Fruit fly (Drosophila melanogaster) whole organism, embryonic: Measurements from ENCODE around the gene Sytbeta.

Experiments used
- ATbp ChIP-seq: fragments of 200-800 bp; sonication (Bioruptor generic); optimal IDR thresholded peaks from 2 replicates; lab custom pipeline; 2017; ENCODE audit warnings: missing biosample characterization, mild to moderate bottlenecking, missing genetic modification characterization, missing genetic modification reagents
- Atf-2 ChIP-seq: fragments of 200-800 bp; sonication (Bioruptor generic); optimal IDR thresholded peaks from 2 replicates; lab custom pipeline; 2016; ENCODE audit warnings: missing biosample characterization, missing genetic modification characterization
- CG1024 ChIP-seq: fragments of 200-800 bp; sonication (Bioruptor generic); IDR thresholded peaks from 2 replicates; pipeline ENCODE4 v1.3.6; 2022; ENCODE audit warnings: missing biosample characterization, missing genetic modification characterization
- CG10321 ChIP-seq: fragments of 200-800 bp; sonication (Bioruptor generic); IDR thresholded peaks from 2 replicates; pipeline ENCODE4 v1.3.6; 2022; ENCODE audit warnings: missing biosample characterization, missing genetic modification characterization
- CG10366 ChIP-seq: fragments of 200-800 bp; sonication (Bioruptor generic); IDR thresholded peaks from 2 replicates; pipeline ENCODE4 v1.3.6; 2022; ENCODE audit warnings: missing biosample characterization, missing genetic modification characterization
- CG12071 ChIP-seq: fragments of 200-800 bp; sonication (Bioruptor generic); optimal IDR thresholded peaks from 3 replicates; lab custom pipeline; 2018; ENCODE audit warnings: missing biosample characterization, mild to moderate bottlenecking, missing genetic modification characterization
- CG12155 ChIP-seq: fragments of 200-800 bp; sonication (Bioruptor generic); optimal IDR thresholded peaks from 3 replicates; lab custom pipeline; 2016; ENCODE audit warnings: missing biosample characterization, missing genetic modification characterization
- CG12236 ChIP-seq: fragments of 200-800 bp; sonication (Bioruptor generic); optimal IDR thresholded peaks from 2 replicates; lab custom pipeline; 2016; ENCODE audit warnings: missing biosample characterization, missing genetic modification characterization
- CG12391 ChIP-seq: fragments of 200-800 bp; sonication (Bioruptor generic); optimal IDR thresholded peaks from 3 replicates; lab custom pipeline; 2018; ENCODE audit warnings: missing biosample characterization, mild to moderate bottlenecking, missing genetic modification characterization, moderate library complexity
- CG13624 ChIP-seq: fragments of 200-800 bp; sonication (Bioruptor generic); optimal IDR thresholded peaks from 2 replicates; lab custom pipeline; 2016; ENCODE audit warnings: missing biosample characterization, missing genetic modification characterization
- CG14710 ChIP-seq: fragments of 200-800 bp; sonication (Bioruptor generic); optimal IDR thresholded peaks from 3 replicates; lab custom pipeline; 2019; ENCODE audit warnings: missing biosample characterization, mild to moderate bottlenecking, missing genetic modification characterization, moderate library complexity
- CG1647 ChIP-seq: fragments of 200-800 bp; sonication (Bioruptor generic); optimal IDR thresholded peaks from 3 replicates; lab custom pipeline; 2016; ENCODE audit warnings: missing biosample characterization, missing genetic modification characterization
- CG16813 ChIP-seq: fragments of 200-800 bp; sonication (Bioruptor generic); IDR thresholded peaks from 3 replicates; pipeline ENCODE4 v1.3.6; 2022; ENCODE audit warnings: missing biosample characterization, missing genetic modification characterization; ENCODE audit not compliant: partially characterized antibody
- CG16815 ChIP-seq: fragments of 200-800 bp; sonication (Bioruptor generic); optimal IDR thresholded peaks from 3 replicates; lab custom pipeline; 2017; ENCODE audit warnings: missing biosample characterization, mild to moderate bottlenecking, missing genetic modification characterization
- CG17328 ChIP-seq: fragments of 200-800 bp; sonication (Bioruptor generic); IDR thresholded peaks from 2 replicates; pipeline ENCODE4 v1.3.6; 2022; ENCODE audit warnings: missing biosample characterization, missing genetic modification characterization
- CG17361 ChIP-seq: fragments of 200-800 bp; sonication (Bioruptor generic); IDR thresholded peaks from 3 replicates; pipeline ENCODE4 v1.3.6; 2022; ENCODE audit warnings: missing biosample characterization, missing genetic modification characterization
- CG17385 ChIP-seq: fragments of 200-800 bp; sonication (Bioruptor generic); optimal IDR thresholded peaks from 3 replicates; lab custom pipeline; 2018; ENCODE audit warnings: missing biosample characterization, mild to moderate bottlenecking, missing genetic modification characterization
- CG18262 ChIP-seq: fragments of 200-800 bp; optimal IDR thresholded peaks from 3 replicates; lab custom pipeline; 2019; ENCODE audit warnings: missing biosample characterization, mild to moderate bottlenecking, missing genetic modification characterization, moderate library complexity
- CG31224 ChIP-seq: fragments of 200-800 bp; sonication (Bioruptor generic); IDR thresholded peaks from 2 replicates; pipeline ENCODE4 v1.3.6; 2022; ENCODE audit warnings: missing biosample characterization, missing genetic modification characterization
- CG4707 ChIP-seq: fragments of 200-800 bp; sonication (Bioruptor generic); optimal IDR thresholded peaks from 2 replicates; lab custom pipeline; 2018; ENCODE audit warnings: missing biosample characterization, mild to moderate bottlenecking, missing genetic modification characterization, moderate library complexity
- CG8359 ChIP-seq: fragments of 200-800 bp; sonication (Bioruptor generic); optimal IDR thresholded peaks from 2 replicates; lab custom pipeline; 2017; ENCODE audit warnings: missing biosample characterization, mild to moderate bottlenecking, missing genetic modification characterization, borderline replicate concordance
- E2f1 ChIP-seq: fragments of 200-800 bp; sonication (Bioruptor generic); IDR thresholded peaks from 2 replicates; pipeline ENCODE4 v1.3.6; 2022; ENCODE audit warnings: missing biosample characterization, missing genetic modification characterization
- Eip74EF ChIP-seq, 2 experiments: fragments of 200-800 bp in 1 of 2; fragments of >200 bp in 1 of 2; sonication (Bioruptor generic) in 1 of 2; optimal IDR thresholded peaks; 2 replicates each; lab custom pipeline; 2017 to 2019; ENCODE audit warnings: missing biosample characterization in 2 of 2, missing genetic modification characterization in 2 of 2, mild to moderate bottlenecking in 1 of 2, moderate library complexity in 1 of 2
- Ets65A ChIP-seq: fragments of 200-800 bp; sonication (Bioruptor generic); peaks from one replicate; lab custom pipeline; 2016; ENCODE audit warnings: missing biosample characterization, missing genetic modification characterization
- Fer1 ChIP-seq: fragments of 200-800 bp; sonication (Bioruptor generic); optimal IDR thresholded peaks from 2 replicates; lab custom pipeline; 2017; ENCODE audit warnings: missing biosample characterization, mild to moderate bottlenecking, missing genetic modification characterization
- HLHmδ ChIP-seq: fragments of 200-800 bp; sonication (Bioruptor generic); optimal IDR thresholded peaks from 2 replicates; lab custom pipeline; 2018; ENCODE audit warnings: missing biosample characterization, mild to moderate bottlenecking, missing genetic modification characterization, moderate library complexity
- Hr78 ChIP-seq, 2 experiments: fragments of 200-800 bp in 1 of 2; fragments of >200 bp in 1 of 2; sonication (Bioruptor generic) in 1 of 2; optimal IDR thresholded peaks; 2 replicates each; lab custom pipeline; 2017 to 2019; ENCODE audit warnings: missing biosample characterization in 2 of 2, missing genetic modification characterization in 2 of 2, mild to moderate bottlenecking in 1 of 2, moderate library complexity in 1 of 2
- Med ChIP-seq: fragments of 200-800 bp; sonication (Bioruptor generic); peaks from one replicate; lab custom pipeline; 2016; ENCODE audit warnings: missing biosample characterization, missing genetic modification characterization, mild to moderate bottlenecking, inconsistent platforms, moderate library complexity
- Opbp ChIP-seq: fragments of 200-800 bp; sonication (Bioruptor generic); IDR thresholded peaks from 3 replicates; pipeline ENCODE4 v1.3.6; 2022; ENCODE audit warnings: missing biosample characterization, missing genetic modification characterization; ENCODE audit not compliant: partially characterized antibody
- Sry-β ChIP-seq: fragments of 200-800 bp; sonication (Bioruptor generic); optimal IDR thresholded peaks from 2 replicates; lab custom pipeline; 2018; ENCODE audit warnings: missing biosample characterization, mild to moderate bottlenecking, missing genetic modification characterization, moderate library complexity
- Ssrp ChIP-seq: fragments of 200-800 bp; sonication (Bioruptor generic); optimal IDR thresholded peaks from 2 replicates; lab custom pipeline; 2018; ENCODE audit warnings: missing biosample characterization, mild to moderate bottlenecking, missing genetic modification characterization, moderate library complexity
- Stat92E ChIP-seq, 3 experiments: fragments of >200 bp in 2 of 3; fragments of 200-800 bp in 1 of 3; sonication (Bioruptor generic) in 1 of 3; optimal IDR thresholded peaks; 2 replicates each; lab custom pipeline; 2017 to 2019; ENCODE audit warnings: missing biosample characterization in 3 of 3, missing genetic modification characterization in 3 of 3, mild to moderate bottlenecking in 1 of 3, moderate library complexity in 1 of 3
- Xbp1 ChIP-seq: fragments of 200-800 bp; sonication (Bioruptor generic); optimal IDR thresholded peaks from 3 replicates; lab custom pipeline; 2016; ENCODE audit warnings: missing biosample characterization, mild to moderate bottlenecking, missing genetic modification characterization
- ato ChIP-seq: fragments of 200-800 bp; sonication (Bioruptor generic); IDR thresholded peaks from 2 replicates; pipeline ENCODE4 v1.3.6; 2022; ENCODE audit warnings: missing biosample characterization, missing genetic modification characterization; ENCODE audit not compliant: partially characterized antibody
- bcd ChIP-seq: fragments of 200-800 bp; sonication (Bioruptor generic); optimal IDR thresholded peaks from 2 replicates; lab custom pipeline; 2017; ENCODE audit warnings: missing biosample characterization, mild to moderate bottlenecking, missing genetic modification characterization
- bsh ChIP-seq, 2 experiments: fragments of 200-800 bp; sonication (Bioruptor generic); optimal IDR thresholded peaks; 2 replicates each; lab custom pipeline; 2017 to 2018; ENCODE audit warnings: mild to moderate bottlenecking in 2 of 2, missing biosample characterization in 2 of 2, missing genetic modification characterization in 2 of 2, moderate library complexity in 1 of 2
- chif ChIP-seq, 2 experiments: fragments of 200-800 bp; sonication (Bioruptor generic); optimal IDR thresholded peaks; 3 replicates each; lab custom pipeline; 2016; ENCODE audit warnings: missing biosample characterization in 2 of 2, missing genetic modification characterization in 2 of 2
- hb ChIP-seq: fragments of 200-800 bp; sonication (Bioruptor generic); IDR thresholded peaks from 3 replicates; pipeline ENCODE4 v1.3.6; 2022; ENCODE audit warnings: missing biosample characterization, missing genetic modification characterization; ENCODE audit not compliant: partially characterized antibody
- lbe ChIP-seq: fragments of 200-800 bp; sonication (Bioruptor generic); optimal IDR thresholded peaks from 2 replicates; lab custom pipeline; 2016; ENCODE audit warnings: missing biosample characterization, mild to moderate bottlenecking, missing genetic modification characterization
- lilli ChIP-seq: fragments of 200-800 bp; sonication (Bioruptor generic); optimal IDR thresholded peaks from 3 replicates; lab custom pipeline; 2016; ENCODE audit warnings: missing biosample characterization, missing genetic modification characterization
- mam ChIP-seq: fragments of 200-800 bp; sonication (Bioruptor generic); optimal IDR thresholded peaks from 3 replicates; lab custom pipeline; 2016; ENCODE audit warnings: missing biosample characterization, missing genetic modification characterization
- unpg ChIP-seq: fragments of 200-800 bp; sonication (Bioruptor generic); optimal IDR thresholded peaks from 3 replicates; lab custom pipeline; 2018; ENCODE audit warnings: missing biosample characterization, mild to moderate bottlenecking, missing genetic modification characterization, moderate library complexity
- z ChIP-seq: fragments of 200-800 bp; sonication (Bioruptor generic); IDR thresholded peaks from 3 replicates; pipeline ENCODE4 v1.3.6; 2022; ENCODE audit warnings: missing biosample characterization, missing genetic modification characterization

Gene Sytbeta

dm6 chr3L:15113257-15113656 is 48.5 kb upstream of the Sytbeta start, which contains the start of gene CG13458 (continued):
- no peak for TF ChIP-seq CG13624 (GFP tag; lab: Kevin White, UChicago)

- TF ChIP-seq Opbp (GFP tag; lab: Robert Waterston, UW) (no peak), CG1024 (GFP tag; lab: Robert Waterston, UW) (no peak), CG18262 (tag; lab: Kevin White, UChicago) (peak; percentile 12), Ets65A (GFP tag; lab: Kevin White, UChicago) (peak; percentile 20), unpg (GFP tag; lab: Kevin White, UChicago) (no peak), Sry-β (GFP tag; lab: Kevin White, UChicago) (peak; percentile 68), CG31224 (GFP tag; lab: Robert Waterston, UW) (no peak), CG12236 (GFP tag; lab: Kevin White, UChicago) (no peak)
These were observed 44.2 kb upstream of the Sytbeta start for dm6 chr3L:15108948-15109347.

dm6 chr3L:15108524-15108923 is 43.7 kb upstream of the Sytbeta start:
- TF ChIP-seq chif (GFP tag; optimal IDR thresholded peaks at IDR 0.05; lab: Kevin White, UChicago) = no peak
- no peak for TF ChIP-seq Stat92E (GFP tag; optimal IDR thresholded peaks at IDR 0.05; lab: Kevin White, UChicago)
- no peak for TF ChIP-seq lbe
- TF ChIP-seq z = peak; percentile 37; the same call in 1 of the 3 replicates

dm6 chr3L:15107776-15108379 is 43.1 kb upstream of the Sytbeta start:
- TF ChIP-seq Xbp1 (GFP tag; lab: Kevin White, UChicago) (peak; percentile 45), CG12071 (GFP tag; lab: Kevin White, UChicago) (no peak), CG17385 (peak; percentile 33), Atf-2 (GFP tag; lab: Kevin White, UChicago) (no peak), CG14710 (tag; lab: Kevin White, UChicago) (peak; percentile 74), bsh (GFP tag; optimal IDR thresholded peaks at IDR 0.05; lab: Kevin White, UChicago) (peak; percentile 60 to 92), CG12155 (GFP tag; lab: Kevin White, UChicago) (peak; percentile 25), mam (GFP tag; lab: Kevin White, UChicago) (no peak), hb (GFP tag; lab: Robert Waterston, UW) (no peak), CG10321 (GFP tag; lab: Robert Waterston, UW) (no peak), CG17361 (GFP tag; lab: Robert Waterston, UW) (peak; percentile 89), bcd (GFP tag; lab: Kevin White, UChicago) (peak; percentile 57), CG13624 (GFP tag; lab: Kevin White, UChicago) (no peak), Med (GFP tag; lab: Kevin White, UChicago) (peak; percentile 15), Ssrp (peak; percentile 65), ATbp (GFP tag; lab: Kevin White, UChicago) (peak; percentile 40), CG16815 (GFP tag; lab: Kevin White, UChicago) (peak; percentile 59), HLHmδ (GFP tag; lab: Kevin White, UChicago) (no peak), CG16813 (no peak), CG8359 (peak; percentile 3), CG12391 (peak; percentile 65), Hr78 (GFP tag; optimal IDR thresholded peaks at IDR 0.05; lab: Kevin White, UChicago) (no peak), CG1024 (GFP tag; lab: Robert Waterston, UW) (no peak), CG4707 (GFP tag; lab: Kevin White, UChicago) (no peak), lilli (GFP tag; lab: Kevin White, UChicago) (peak; percentile 7), Eip74EF (GFP tag; optimal IDR thresholded peaks at IDR 0.05; lab: Kevin White, UChicago) (no peak), CG1647 (GFP tag; lab: Kevin White, UChicago) (no peak), CG17328 (GFP tag; lab: Robert Waterston, UW) (0 out of 2 replicates have a peak, but pooled peaks have one; percentile 44), CG10366 (peak; percentile 9; the same call in 1 of the 2 replicates), ato (GFP tag; lab: Robert Waterston, UW) (no peak), Fer1 (GFP tag; lab: Kevin White, UChicago) (no peak), E2f1 (no peak)
